Worm (Caenorhabditis elegans): ENCODE measurements around the gene gpa-2.

gpa-2 gene

ce11 chrV:8417271-8417670 is 46.5 kb downstream of the gpa-2 start:
- TF ChIP-seq zim-3 (tag; optimal IDR thresholded peaks at IDR 0.05) (no peak), cebp-2 (GFP tag; IDR thresholded peaks at IDR 0.05) (no peak), attf-5 (GFP tag; optimal IDR thresholded peaks at IDR 0.05) (no peak), lsy-27 (tag; optimal IDR thresholded peaks at IDR 0.05; ENCODE audit: borderline replicate concordance, insufficient read depth) (no peak), ceh-91 (GFP tag; IDR thresholded peaks at IDR 0.05) (no peak), tlf-1 (GFP tag; optimal IDR thresholded peaks at IDR 0.05) (no peak), ceh-100 (GFP tag; IDR thresholded peaks at IDR 0.05) (no peak), F57C9.4 (tag; optimal IDR thresholded peaks at IDR 0.05) (no peak), ceh-58 (GFP tag; IDR thresholded peaks at IDR 0.05) (no peak), ztf-22 (GFP tag; optimal IDR thresholded peaks at IDR 0.05) (no peak), ceh-79 (tag; optimal IDR thresholded peaks at IDR 0.05) (no peak), ztf-26 (tag; optimal IDR thresholded peaks at IDR 0.05) (no peak), unc-62 (GFP tag; optimal IDR thresholded peaks at IDR 0.05) (no peak), bed-2 (GFP tag; IDR thresholded peaks at IDR 0.05) (no peak), sptf-2 (GFP tag; optimal IDR thresholded peaks at IDR 0.05) (no peak)

Measured in whole organism, young adult.